Fruit fly (Drosophila melanogaster): ENCODE results near the gene ATPsynB.

Gene ATPsynB

dm6 chr3L:9697527-9697883 is 32.3 kb upstream of the ATPsynB start:
- TF ChIP-seq CG8301 (tag; optimal IDR thresholded peaks at IDR 0.05) (no peak), gl (tag; optimal IDR thresholded peaks at IDR 0.05) (no peak)

dm6 chr3L:9698193-9698642 is 31.6 kb upstream of the ATPsynB start, which contains the start of gene Ubc4:
TSS of gene Ubc4 (plus strand) at chr3L:9698336.
- TF ChIP-seq CG15710 (tag; optimal IDR thresholded peaks at IDR 0.05): peak; percentile 7
- no peak for TF ChIP-seq CG8301 (tag; optimal IDR thresholded peaks at IDR 0.05)
- peak; percentile 12; the same call in 1 of the 3 replicates for TF ChIP-seq CG4496 (GFP tag; IDR thresholded peaks at IDR 0.05)
- TF ChIP-seq CG14655 (GFP tag; optimal IDR thresholded peaks at IDR 0.05): no peak
- no peak for TF ChIP-seq rn (GFP tag; IDR thresholded peaks at IDR 0.05)
- peak; percentile 2 for TF ChIP-seq CG8159 (tag; optimal IDR thresholded peaks at IDR 0.05)
- no peak for TF ChIP-seq CG9948 (tag; optimal IDR thresholded peaks at IDR 0.05)
- no peak for TF ChIP-seq fd96Ca (GFP tag; IDR thresholded peaks at IDR 0.05)
- TF ChIP-seq D1 (tag; optimal IDR thresholded peaks at IDR 0.05): no peak
- peak; percentile 26 for TF ChIP-seq EcR (GFP tag; optimal IDR thresholded peaks at IDR 0.05)
- TF ChIP-seq Ets98B (GFP tag; IDR thresholded peaks at IDR 0.05): peak; percentile 39
- TF ChIP-seq CG32121 (GFP tag; IDR thresholded peaks at IDR 0.05): 0 out of 2 replicates have a peak, but pooled peaks have one; percentile 9
- peak; percentile 8 for TF ChIP-seq Snoo (tag; optimal IDR thresholded peaks at IDR 0.05)
- no peak for TF ChIP-seq CG12605 (GFP tag; IDR thresholded peaks at IDR 0.05)
- peak; percentile 8 for TF ChIP-seq CG17806 (tag; optimal IDR thresholded peaks at IDR 0.05)
- TF ChIP-seq gl (tag; optimal IDR thresholded peaks at IDR 0.05): peak; percentile 40

dm6 chr3L:9703495-9703894 is 26.3 kb upstream of the ATPsynB start, which contains the start of gene CG6761:
TSS of gene CG6761 (minus strand) at chr3L:9703595.
- TF ChIP-seq CG12605 (GFP tag; IDR thresholded peaks at IDR 0.05): no peak
- no peak for TF ChIP-seq CG15710 (tag; optimal IDR thresholded peaks at IDR 0.05)
- TF ChIP-seq CG34367 (tag; optimal IDR thresholded peaks at IDR 0.05): no peak
- no peak for TF ChIP-seq Ets98B (GFP tag; IDR thresholded peaks at IDR 0.05)
- TF ChIP-seq EcR (GFP tag; optimal IDR thresholded peaks at IDR 0.05): no peak
- no peak for TF ChIP-seq CG8159 (tag; optimal IDR thresholded peaks at IDR 0.05)
- TF ChIP-seq Pif1B (GFP tag; optimal IDR thresholded peaks at IDR 0.05): no peak

dm6 chr3L:9704162-9704748 is 25.5 kb upstream of the ATPsynB start, which contains the start of gene CG16711:
TSS of gene CG16711 (plus strand) at chr3L:9704331.
- TF ChIP-seq rn (GFP tag; IDR thresholded peaks at IDR 0.05) (no peak), D1 (tag; optimal IDR thresholded peaks at IDR 0.05) (no peak), gl (tag; optimal IDR thresholded peaks at IDR 0.05) (no peak), CG8301 (tag; optimal IDR thresholded peaks at IDR 0.05) (no peak), CG34367 (tag; optimal IDR thresholded peaks at IDR 0.05) (no peak), CG14655 (GFP tag; optimal IDR thresholded peaks at IDR 0.05) (no peak), Snoo (tag; optimal IDR thresholded peaks at IDR 0.05) (no peak), CG32121 (GFP tag; IDR thresholded peaks at IDR 0.05) (no peak), CG17806 (tag; optimal IDR thresholded peaks at IDR 0.05) (no peak)

- no peak for TF ChIP-seq CG15710 (tag; optimal IDR thresholded peaks at IDR 0.05)
- no peak for TF ChIP-seq CG34367 (tag; optimal IDR thresholded peaks at IDR 0.05)
- no peak for TF ChIP-seq Ets98B (GFP tag; IDR thresholded peaks at IDR 0.05)
- TF ChIP-seq CG9948 (tag; optimal IDR thresholded peaks at IDR 0.05): no peak
- no peak for TF ChIP-seq CG14655 (GFP tag; optimal IDR thresholded peaks at IDR 0.05)
- TF ChIP-seq CG13204 (GFP tag; optimal IDR thresholded peaks at IDR 0.05): no peak
- TF ChIP-seq rn (GFP tag; IDR thresholded peaks at IDR 0.05): no peak
Observed at dm6 chr3L:9705591-9705990, 24.2 kb upstream of the ATPsynB start.

- TF ChIP-seq CG8159 (tag; optimal IDR thresholded peaks at IDR 0.05): no peak
- TF ChIP-seq CG8301 (tag; optimal IDR thresholded peaks at IDR 0.05): no peak
- no peak for TF ChIP-seq fd96Ca (GFP tag; IDR thresholded peaks at IDR 0.05)
- TF ChIP-seq rn (GFP tag; IDR thresholded peaks at IDR 0.05): no peak
- no peak for TF ChIP-seq EcR (GFP tag; optimal IDR thresholded peaks at IDR 0.05)
Observed at dm6 chr3L:9708797-9709196, 21.0 kb upstream of the ATPsynB start.

dm6 chr3L:9711203-9711602 is 18.6 kb upstream of the ATPsynB start:
- TF ChIP-seq EcR (GFP tag; optimal IDR thresholded peaks at IDR 0.05): no peak
- TF ChIP-seq CG34367 (tag; optimal IDR thresholded peaks at IDR 0.05): no peak

dm6 chr3L:9712066-9712789 is 17.6 kb upstream of the ATPsynB start:
- TF ChIP-seq CG13204 (GFP tag; optimal IDR thresholded peaks at IDR 0.05): no peak
- no peak for TF ChIP-seq CG12605 (GFP tag; IDR thresholded peaks at IDR 0.05)
- TF ChIP-seq Ets98B (GFP tag; IDR thresholded peaks at IDR 0.05): no peak
- peak; percentile 2 for TF ChIP-seq CG8159 (tag; optimal IDR thresholded peaks at IDR 0.05)
